Fruit fly (Drosophila melanogaster) Kc167 (cell line): ENCODE results near the gene CG14454.

Source experiments
- Sin3A ChIP-seq: fragments of >200 bp; optimal IDR thresholded peaks from 2 replicates; lab custom pipeline; 2018; ENCODE audit warnings: missing external identifiers
- insv ChIP-seq: fragments of >200 bp; optimal IDR thresholded peaks from 3 replicates; lab custom pipeline; 2018; ENCODE audit warnings: missing external identifiers
- psq ChIP-seq: fragments of >200 bp; optimal IDR thresholded peaks from 2 replicates; lab custom pipeline; 2017; ENCODE audit warnings: missing external identifiers
- ttk ChIP-seq: sonication (Bioruptor generic); optimal IDR thresholded peaks from 2 replicates; lab custom pipeline; 2017; ENCODE audit warnings: missing external identifiers

DNA sequence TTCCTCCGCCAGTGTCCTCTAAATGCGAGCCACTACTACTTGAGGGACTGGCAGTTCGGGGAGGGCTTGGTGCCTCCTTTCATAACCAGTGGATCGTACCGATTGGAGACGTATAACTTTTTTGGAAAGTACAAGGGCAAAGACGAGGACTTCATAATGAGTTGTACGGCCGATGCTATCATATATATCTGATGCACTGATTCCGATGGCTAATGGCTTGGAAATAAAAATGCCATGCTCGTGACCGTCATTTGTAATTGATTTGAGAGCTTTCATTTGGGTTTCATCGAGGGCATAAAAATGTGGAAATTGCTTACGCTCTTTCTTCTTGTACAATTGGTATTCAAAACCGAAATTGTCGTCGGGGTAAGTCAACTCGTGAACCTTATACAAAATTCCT is 43.2 kb downstream of the CG14454 start, which contains the start of gene CG33771:
- TF ChIP-seq insv (lab: Kevin White, UChicago) (no peak), psq (lab: Kevin White, UChicago) (no peak), Sin3A (lab: Kevin White, UChicago) (no peak), ttk (lab: Kevin White, UChicago) (no peak)
